Fruit fly (Drosophila melanogaster) S2 (cell line): Measurements from ENCODE around the gene CG33500.

ENCODE experiments used
- CG8478 ChIP-seq: fragments of >200 bp; optimal IDR thresholded peaks from 2 replicates; lab custom pipeline; 2018
- CTCF ChIP-seq, 2 experiments: fragments of >200 bp; optimal IDR thresholded peaks; 2 replicates each; lab custom pipeline; 2018

DNA sequence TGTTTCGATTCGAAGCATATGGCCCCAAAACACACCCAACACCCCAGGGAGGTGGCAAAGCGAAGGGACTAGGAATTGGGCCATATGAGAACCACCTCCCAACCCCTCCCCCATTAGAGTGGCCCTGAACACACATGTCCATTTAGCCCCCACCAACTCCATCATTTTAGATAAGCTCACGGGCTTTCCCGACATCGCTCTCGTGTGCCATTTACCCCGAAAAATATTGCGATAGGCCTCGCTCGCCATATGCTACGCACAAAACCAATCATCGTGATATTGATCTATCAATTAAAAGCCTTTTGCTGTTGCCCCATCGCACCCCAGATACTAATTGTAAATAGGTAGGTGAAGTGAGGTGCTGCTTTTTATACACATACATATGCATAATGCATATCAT lies 21.9 kb downstream of the CG33500 start:
- TF ChIP-seq CG8478 (lab: Kevin White, UChicago) (no peak), CTCF (optimal IDR thresholded peaks at IDR 0.05; lab: Kevin White, UChicago) (no peak)
